Fruit fly (Drosophila melanogaster): ENCODE data around the gene CG34161.

CG34161 gene

dm6 chr2L:10555269-10555668 lies 26.2 kb downstream of the CG34161 start (continued):
- TF ChIP-seq Six4 (GFP tag; optimal IDR thresholded peaks at IDR 0.05) (no peak), ranshi (GFP tag; IDR thresholded peaks at IDR 0.05) (0 out of 2 replicates have a peak, but pooled peaks have one; percentile 20), lbe (GFP tag; optimal IDR thresholded peaks at IDR 0.05) (no peak), org-1 (GFP tag; optimal IDR thresholded peaks at IDR 0.05) (no peak), ftz-f1 (GFP tag; optimal IDR thresholded peaks at IDR 0.05) (no peak), CG13624 (GFP tag; optimal IDR thresholded peaks at IDR 0.05) (no peak), usp (GFP tag; optimal IDR thresholded peaks at IDR 0.05) (no peak), CG5953 (GFP tag; IDR thresholded peaks at IDR 0.05) (no peak), Blimp-1 (GFP tag; optimal IDR thresholded peaks at IDR 0.05) (peak; percentile 5), GATAe (GFP tag; conservative IDR thresholded peaks at IDR 0.05) (no peak), Med (GFP tag) (peak; percentile 44), row (GFP tag; IDR thresholded peaks at IDR 0.05) (peak; percentile 45; the same call in 2 of the 3 replicates), dysf (GFP tag; IDR thresholded peaks at IDR 0.05) (peak; percentile 32; the same call in 1 of the 3 replicates), Dll (GFP tag; IDR thresholded peaks at IDR 0.05; ENCODE audit: partially characterized antibody) (no peak), CG17359 (tag; optimal IDR thresholded peaks at IDR 0.05) (peak; percentile 2), ap (GFP tag; IDR thresholded peaks at IDR 0.05) (peak; percentile 14; the same call in 1 of the 2 replicates), tll (GFP tag; optimal IDR thresholded peaks at IDR 0.05) (no peak), CG8089 (GFP tag; optimal IDR thresholded peaks at IDR 0.05) (no peak), mirr (GFP tag; optimal IDR thresholded peaks at IDR 0.05) (no peak), CG6854 (GFP tag; optimal IDR thresholded peaks at IDR 0.05) (no peak), Spps (tag; optimal IDR thresholded peaks at IDR 0.05) (no peak), gem (tag; optimal IDR thresholded peaks at IDR 0.05) (peak; percentile 23), Xrp1 (GFP tag; IDR thresholded peaks at IDR 0.05) (peak; percentile 16; the same call in 1 of the 2 replicates), disco-r (GFP tag; optimal IDR thresholded peaks at IDR 0.05) (no peak), tgo (GFP tag; IDR thresholded peaks at IDR 0.05) (peak; percentile 19; the same call in 1 of the 3 replicates), seq (GFP tag; IDR thresholded peaks at IDR 0.05) (no peak), prd (optimal IDR thresholded peaks at IDR 0.05) (no peak), prd (GFP tag; IDR thresholded peaks at IDR 0.05) (peak; percentile 29; the same call in 1 of the 3 replicates), CG8281 (tag; optimal IDR thresholded peaks at IDR 0.05) (no peak), chif (GFP tag; optimal IDR thresholded peaks at IDR 0.05) (peak in 1 of 2 experiments; percentile 25), CG3726 (GFP tag; IDR thresholded peaks at IDR 0.05) (0 out of 3 replicates have a peak, but pooled peaks have one; percentile 52), ci (GFP tag; IDR thresholded peaks at IDR 0.05) (0 out of 3 replicates have a peak, but pooled peaks have one; percentile 61), CG2712 (tag; optimal IDR thresholded peaks at IDR 0.05) (peak; percentile 4), MESR4 (GFP tag; optimal IDR thresholded peaks at IDR 0.05) (no peak), Tbp (GFP tag; optimal IDR thresholded peaks at IDR 0.05) (no peak), CG6689 (GFP tag; IDR thresholded peaks at IDR 0.05) (peak; percentile 38; the same call in 1 of the 2 replicates), Antp (GFP tag; optimal IDR thresholded peaks at IDR 0.05) (no peak), CG14441 (GFP tag; IDR thresholded peaks at IDR 0.05) (peak; percentile 47; the same call in 1 of the 2 replicates), Oaz (GFP tag; IDR thresholded peaks at IDR 0.05) (0 out of 2 replicates have a peak, but pooled peaks have one; percentile 13), Ptx1 (GFP tag; IDR thresholded peaks at IDR 0.05) (peak; percentile 37; the same call in 1 of the 2 replicates), CG15269 (tag; optimal IDR thresholded peaks at IDR 0.05) (no peak), CG1602 (GFP tag; optimal IDR thresholded peaks at IDR 0.05) (no peak), CG14667 (GFP tag; IDR thresholded peaks at IDR 0.05) (no peak), hkb (optimal IDR thresholded peaks at IDR 0.05) (no peak), hkb (GFP tag; IDR thresholded peaks at IDR 0.05) (peak; percentile 31; the same call in 1 of the 2 replicates), sob (GFP tag; IDR thresholded peaks at IDR 0.05) (no peak)

Measured in whole organism, embryonic.